Fruit fly (Drosophila melanogaster) whole organism, embryonic: ENCODE measurements around the gene qtc.
A peak's percentile ranks its signal among the peaks of the same experiment; 100 is the strongest.

Experiments
- CG10431 ChIP-seq: fragments of 200-800 bp; sonication (Bioruptor generic); optimal IDR thresholded peaks from 3 replicates; lab custom pipeline; 2018; ENCODE audit warnings: missing biosample characterization, mild to moderate bottlenecking, missing genetic modification characterization
- CG10543 ChIP-seq: fragments of 200-800 bp; sonication (Bioruptor generic); optimal IDR thresholded peaks from 3 replicates; lab custom pipeline; 2017; ENCODE audit warnings: missing biosample characterization, mild to moderate bottlenecking, missing genetic modification characterization, moderate library complexity
- CG14014 ChIP-seq: fragments of 200-800 bp; sonication (Bioruptor generic); IDR thresholded peaks from 2 replicates; pipeline ENCODE4 v1.3.6; 2022; ENCODE audit warnings: missing biosample characterization, missing genetic modification characterization
- CG14710 ChIP-seq: fragments of 200-800 bp; sonication (Bioruptor generic); optimal IDR thresholded peaks from 3 replicates; lab custom pipeline; 2019; ENCODE audit warnings: missing biosample characterization, mild to moderate bottlenecking, missing genetic modification characterization, moderate library complexity
- CG15011 ChIP-seq: fragments of 200-800 bp; sonication (Bioruptor generic); optimal IDR thresholded peaks from 3 replicates; lab custom pipeline; 2018; ENCODE audit warnings: missing biosample characterization, mild to moderate bottlenecking, missing genetic modification characterization
- CG17186 ChIP-seq: fragments of 200-800 bp; sonication (Bioruptor generic); optimal IDR thresholded peaks from 3 replicates; lab custom pipeline; 2017; ENCODE audit warnings: missing biosample characterization, missing genetic modification reagents, missing genetic modification characterization
- CG17328 ChIP-seq: fragments of 200-800 bp; sonication (Bioruptor generic); IDR thresholded peaks from 2 replicates; pipeline ENCODE4 v1.3.6; 2022; ENCODE audit warnings: missing biosample characterization, missing genetic modification characterization
- CG2199 ChIP-seq: fragments of 200-800 bp; sonication (Bioruptor generic); IDR thresholded peaks from 3 replicates; pipeline ENCODE4 v1.3.6; 2022; ENCODE audit warnings: missing biosample characterization, missing genetic modification characterization
- CG2678 ChIP-seq: fragments of 200-800 bp; sonication (Bioruptor generic); optimal IDR thresholded peaks from 3 replicates; lab custom pipeline; 2019; ENCODE audit warnings: missing biosample characterization, mild to moderate bottlenecking, missing genetic modification characterization, moderate library complexity
- CG2875 ChIP-seq: fragments of 200-800 bp; sonication (Bioruptor generic); optimal IDR thresholded peaks from 2 replicates; lab custom pipeline; 2017; ENCODE audit warnings: missing biosample characterization, mild to moderate bottlenecking, missing genetic modification characterization, missing genetic modification reagents
- CG34376 ChIP-seq: fragments of 200-800 bp; sonication (Bioruptor generic); optimal IDR thresholded peaks from 2 replicates; lab custom pipeline; 2018; ENCODE audit warnings: missing biosample characterization, mild to moderate bottlenecking, missing genetic modification characterization
- CG4424 ChIP-seq: fragments of 200-800 bp; sonication (Bioruptor generic); optimal IDR thresholded peaks from 3 replicates; lab custom pipeline; 2016; ENCODE audit warnings: missing biosample characterization, missing genetic modification characterization
- CG5245 ChIP-seq: fragments of 200-800 bp; sonication (Bioruptor generic); optimal IDR thresholded peaks from 3 replicates; lab custom pipeline; 2016; ENCODE audit warnings: missing biosample characterization, missing genetic modification characterization
- CG6765 ChIP-seq: fragments of 200-800 bp; sonication (Bioruptor generic); optimal IDR thresholded peaks from 3 replicates; lab custom pipeline; 2017; ENCODE audit warnings: missing biosample characterization, mild to moderate bottlenecking, missing genetic modification characterization
- CG9876 ChIP-seq: fragments of 200-800 bp; sonication (Bioruptor generic); optimal IDR thresholded peaks from 2 replicates; lab custom pipeline; 2016; ENCODE audit warnings: missing biosample characterization, missing genetic modification characterization
- Camta ChIP-seq: fragments of 200-800 bp; sonication (Bioruptor generic); optimal IDR thresholded peaks from 2 replicates; lab custom pipeline; 2016; ENCODE audit warnings: missing biosample characterization, missing genetic modification characterization
- CoRest ChIP-seq: fragments of 200-800 bp; sonication (Bioruptor generic); optimal IDR thresholded peaks from 3 replicates; lab custom pipeline; 2018; ENCODE audit warnings: missing biosample characterization, mild to moderate bottlenecking, missing genetic modification characterization, moderate library complexity
- D ChIP-seq, 2 experiments: fragments of 200-800 bp in 1 of 2; fragments of >200 bp in 1 of 2; sonication (Bioruptor generic) in 1 of 2; optimal IDR thresholded peaks; 2 replicates in 1 of 2; 3 replicates in 1 of 2; lab custom pipeline; 2017; ENCODE audit warnings: mild to moderate bottlenecking in 1 of 2, missing biosample characterization in 1 of 2, missing genetic modification characterization in 1 of 2, missing genetic modification reagents in 1 of 2
- Dbx ChIP-seq: fragments of 200-800 bp; sonication (Bioruptor generic); IDR thresholded peaks from 3 replicates; pipeline ENCODE4 v1.3.6; 2022; ENCODE audit warnings: missing biosample characterization, missing genetic modification characterization
- Dfd ChIP-seq, 2 experiments: fragments of >200 bp; optimal IDR thresholded peaks; 2 replicates each; lab custom pipeline; 2017; ENCODE audit warnings: missing biosample characterization in 2 of 2, missing genetic modification characterization in 2 of 2
- Eip74EF ChIP-seq, 2 experiments: fragments of 200-800 bp in 1 of 2; fragments of >200 bp in 1 of 2; sonication (Bioruptor generic) in 1 of 2; optimal IDR thresholded peaks; 2 replicates each; lab custom pipeline; 2017 to 2019; ENCODE audit warnings: missing biosample characterization in 2 of 2, missing genetic modification characterization in 2 of 2, mild to moderate bottlenecking in 1 of 2, moderate library complexity in 1 of 2
- Hand ChIP-seq: fragments of 200-800 bp; sonication (Bioruptor generic); optimal IDR thresholded peaks from 2 replicates; lab custom pipeline; 2017; ENCODE audit warnings: mild to moderate bottlenecking, missing biosample characterization, missing genetic modification reagents, missing genetic modification characterization
- HmgZ ChIP-seq: fragments of 200-800 bp; sonication (Bioruptor generic); optimal IDR thresholded peaks from 2 replicates; lab custom pipeline; 2018; ENCODE audit warnings: missing biosample characterization, mild to moderate bottlenecking, missing genetic modification characterization
- Max ChIP-seq: fragments of 200-800 bp; sonication (Bioruptor generic); optimal IDR thresholded peaks from 2 replicates; lab custom pipeline; 2016; ENCODE audit warnings: missing biosample characterization, mild to moderate bottlenecking, missing genetic modification characterization
- Mes4 ChIP-seq: fragments of 200-800 bp; sonication (Bioruptor generic); optimal IDR thresholded peaks from 2 replicates; lab custom pipeline; 2016; ENCODE audit warnings: missing biosample characterization, missing genetic modification characterization
- NK7.1 ChIP-seq: fragments of 200-800 bp; sonication (Bioruptor generic); optimal IDR thresholded peaks from 3 replicates; lab custom pipeline; 2016; ENCODE audit warnings: missing biosample characterization, missing genetic modification characterization
- Nf-YC ChIP-seq: fragments of 200-800 bp; optimal IDR thresholded peaks from 3 replicates; lab custom pipeline; 2019; ENCODE audit warnings: missing biosample characterization, mild to moderate bottlenecking, missing genetic modification characterization, moderate library complexity
- Oaz ChIP-seq: fragments of 200-800 bp; sonication (Bioruptor generic); IDR thresholded peaks from 2 replicates; pipeline ENCODE4 v1.3.6; 2022; ENCODE audit warnings: missing biosample characterization, missing genetic modification characterization
- PHDP ChIP-seq: fragments of 200-800 bp; sonication (Bioruptor generic); optimal IDR thresholded peaks from 3 replicates; lab custom pipeline; 2018; ENCODE audit warnings: missing biosample characterization, mild to moderate bottlenecking, missing genetic modification characterization, moderate library complexity
- Ptx1 ChIP-seq: fragments of 200-800 bp; sonication (Bioruptor generic); IDR thresholded peaks from 2 replicates; pipeline ENCODE4 v1.3.6; 2022; ENCODE audit warnings: missing biosample characterization, missing genetic modification characterization
- Sry-δ ChIP-seq: fragments of 200-800 bp; sonication (Bioruptor generic); optimal IDR thresholded peaks from 2 replicates; lab custom pipeline; 2016; ENCODE audit warnings: missing biosample characterization, missing genetic modification characterization
- Vsx1 ChIP-seq: fragments of 200-800 bp; sonication (Bioruptor generic); optimal IDR thresholded peaks from 2 replicates; lab custom pipeline; 2017; ENCODE audit warnings: missing biosample characterization, mild to moderate bottlenecking, missing genetic modification characterization, missing genetic modification reagents
- al ChIP-seq: fragments of 200-800 bp; sonication (Bioruptor generic); IDR thresholded peaks from 2 replicates; pipeline ENCODE4 v1.3.6; 2022; ENCODE audit warnings: missing biosample characterization, missing genetic modification characterization
- bigmax ChIP-seq: fragments of 200-800 bp; sonication (Bioruptor generic); optimal IDR thresholded peaks from 2 replicates; lab custom pipeline; 2018; ENCODE audit warnings: missing biosample characterization, mild to moderate bottlenecking, missing genetic modification characterization
- btn ChIP-seq: fragments of 200-800 bp; sonication (Bioruptor generic); optimal IDR thresholded peaks from 2 replicates; lab custom pipeline; 2016; ENCODE audit warnings: missing biosample characterization, missing genetic modification characterization
- chinmo ChIP-seq: fragments of 200-800 bp; sonication (Bioruptor generic); IDR thresholded peaks from 4 replicates; pipeline ENCODE4 v1.3.6; 2022; ENCODE audit warnings: missing biosample characterization, missing genetic modification characterization; ENCODE audit not compliant: partially characterized antibody
- da ChIP-seq: fragments of 200-800 bp; sonication (Bioruptor generic); optimal IDR thresholded peaks from 2 replicates; lab custom pipeline; 2016; ENCODE audit warnings: missing biosample characterization, missing genetic modification characterization
- eyg ChIP-seq: fragments of 200-800 bp; sonication (Bioruptor generic); optimal IDR thresholded peaks from 3 replicates; lab custom pipeline; 2016; ENCODE audit warnings: missing biosample characterization, missing genetic modification characterization
- fu2 ChIP-seq: fragments of 200-800 bp; sonication (Bioruptor generic); optimal IDR thresholded peaks from 2 replicates; lab custom pipeline; 2016; ENCODE audit warnings: missing biosample characterization, missing genetic modification characterization
- kay ChIP-seq: fragments of 200-800 bp; sonication (Bioruptor generic); optimal IDR thresholded peaks from 2 replicates; lab custom pipeline; 2016; ENCODE audit warnings: missing biosample characterization, missing genetic modification characterization
- lab ChIP-seq: fragments of 200-800 bp; sonication (Bioruptor generic); optimal IDR thresholded peaks from 3 replicates; lab custom pipeline; 2017; ENCODE audit warnings: missing biosample characterization, missing genetic modification characterization, mild to moderate bottlenecking, moderate library complexity, missing genetic modification reagents
- oc ChIP-seq: fragments of 200-800 bp; sonication (Bioruptor generic); optimal IDR thresholded peaks from 2 replicates; lab custom pipeline; 2018; ENCODE audit warnings: missing biosample characterization, mild to moderate bottlenecking, missing genetic modification characterization, moderate library complexity
- pb ChIP-seq: fragments of 200-800 bp; sonication (Bioruptor generic); optimal IDR thresholded peaks from 3 replicates; lab custom pipeline; 2016; ENCODE audit warnings: missing biosample characterization, missing genetic modification characterization
- psq ChIP-seq: fragments of 200-800 bp; sonication (Bioruptor generic); optimal IDR thresholded peaks from 2 replicates; lab custom pipeline; 2017; ENCODE audit warnings: missing biosample characterization, missing genetic modification characterization
- sens ChIP-seq: fragments of 200-800 bp; sonication (Bioruptor generic); peaks from one replicate; lab custom pipeline; 2016; ENCODE audit warnings: missing biosample characterization, missing genetic modification characterization
- slbo ChIP-seq: fragments of 200-800 bp; sonication (Bioruptor generic); IDR thresholded peaks from 2 replicates; pipeline ENCODE4 v1.3.6; 2022; ENCODE audit warnings: missing biosample characterization, missing genetic modification characterization
- so ChIP-seq: fragments of 200-800 bp; sonication (Bioruptor generic); IDR thresholded peaks from 3 replicates; pipeline ENCODE4 v1.3.6; 2022; ENCODE audit warnings: missing biosample characterization, missing genetic modification characterization
- sqz ChIP-seq: fragments of 200-800 bp; sonication (Bioruptor generic); optimal IDR thresholded peaks from 3 replicates; lab custom pipeline; 2018; ENCODE audit warnings: missing biosample characterization, mild to moderate bottlenecking, missing genetic modification characterization
- tio ChIP-seq: fragments of 200-800 bp; sonication (Bioruptor generic); optimal IDR thresholded peaks from 2 replicates; lab custom pipeline; 2017; ENCODE audit warnings: missing biosample characterization, missing genetic modification characterization, inconsistent platforms
- zfh1 ChIP-seq: fragments of 200-800 bp; sonication (Bioruptor generic); IDR thresholded peaks from 3 replicates; pipeline ENCODE4 v1.3.6; 2022; ENCODE audit warnings: missing biosample characterization, missing genetic modification characterization

The qtc gene

DNA sequence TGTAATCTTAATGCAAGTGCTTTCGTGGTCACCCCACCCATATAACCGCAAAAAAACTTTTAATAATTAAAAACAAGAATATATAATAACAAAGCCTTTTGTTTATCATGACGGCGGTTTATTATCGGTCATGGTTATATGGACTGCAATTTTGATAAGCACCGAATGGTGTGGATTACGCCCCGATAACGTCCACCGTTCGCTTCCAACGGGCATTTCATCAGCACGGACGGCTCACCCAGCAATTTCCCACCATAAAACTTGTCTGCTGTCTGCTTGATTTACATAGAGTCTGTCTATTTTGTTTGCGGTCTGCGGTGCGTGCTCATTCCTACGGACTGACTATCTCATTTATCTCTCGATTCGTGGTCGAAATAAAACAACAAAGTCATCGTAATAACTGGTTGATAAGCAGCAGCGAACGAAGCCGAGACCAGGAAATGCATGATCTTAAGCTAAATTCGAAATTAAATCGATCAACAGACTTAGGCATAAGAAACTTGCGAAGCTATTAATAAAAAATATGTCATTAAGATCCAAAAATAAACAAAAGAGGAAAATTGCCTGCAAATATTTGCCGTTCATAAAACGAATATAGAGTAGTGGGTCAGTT, 34.8 kb downstream of the qtc start (continued):
- TF ChIP-seq CG5245 (GFP tag; lab: Kevin White, UChicago), result no peak
- TF ChIP-seq kay (GFP tag; lab: Kevin White, UChicago), result no peak
- no peak for TF ChIP-seq pb (GFP tag; lab: Kevin White, UChicago)
- no peak for TF ChIP-seq tio
- TF ChIP-seq CG17186 (GFP tag; lab: Kevin White, UChicago), result no peak
- peak; percentile 51 for TF ChIP-seq CG2678
- no peak for TF ChIP-seq CG6765
- no peak for TF ChIP-seq Camta (GFP tag; lab: Kevin White, UChicago)
- no peak for TF ChIP-seq psq (GFP tag; lab: Kevin White, UChicago)
- peak; percentile 23 for TF ChIP-seq PHDP (tag; lab: Kevin White, UChicago)
- no peak for TF ChIP-seq NK7.1 (GFP tag; lab: Kevin White, UChicago)
- TF ChIP-seq D (optimal IDR thresholded peaks at IDR 0.05; lab: Kevin White, UChicago), result no peak
- no peak for TF ChIP-seq D (GFP tag; optimal IDR thresholded peaks at IDR 0.05; lab: Kevin White, UChicago)
- TF ChIP-seq al, result no peak
- TF ChIP-seq sens (GFP tag; lab: Kevin White, UChicago), result peak; percentile 75
- TF ChIP-seq Hand, result peak; percentile 5
- TF ChIP-seq CG9876 (GFP tag; lab: Kevin White, UChicago), result no peak
- no peak for TF ChIP-seq CG15011 (GFP tag; lab: Kevin White, UChicago)
- TF ChIP-seq so (GFP tag; lab: Robert Waterston, UW), result no peak
- TF ChIP-seq CG2875 (GFP tag; lab: Kevin White, UChicago), result no peak
- peak; percentile 84 for TF ChIP-seq CG34376 (GFP tag; lab: Kevin White, UChicago)
- peak; percentile 8 for TF ChIP-seq Nf-YC
- TF ChIP-seq chinmo, result peak; percentile 91; the same call in 3 of the 4 replicates
- no peak for TF ChIP-seq Dfd (GFP tag; optimal IDR thresholded peaks at IDR 0.05; lab: Kevin White, UChicago)
- TF ChIP-seq fu2 (GFP tag; lab: Kevin White, UChicago), result no peak
- TF ChIP-seq sqz, result no peak
- TF ChIP-seq Vsx1 (GFP tag; lab: Kevin White, UChicago), result no peak
- no peak for TF ChIP-seq CG10431
- TF ChIP-seq CG2199 (GFP tag; lab: Robert Waterston, UW), result 0 out of 3 replicates have a peak, but pooled peaks have one; percentile 14
- no peak for TF ChIP-seq da (GFP tag; lab: Kevin White, UChicago)
- TF ChIP-seq CG17328 (GFP tag; lab: Robert Waterston, UW), result no peak
- peak; percentile 14 for TF ChIP-seq lab (GFP tag; lab: Kevin White, UChicago)
- TF ChIP-seq zfh1 (GFP tag; lab: Robert Waterston, UW), result no peak
- no peak for TF ChIP-seq Sry-δ
- no peak for TF ChIP-seq Dbx (GFP tag; lab: Robert Waterston, UW)
- no peak for TF ChIP-seq slbo (GFP tag; lab: Robert Waterston, UW)
- no peak for TF ChIP-seq CoRest
- TF ChIP-seq eyg (GFP tag; lab: Kevin White, UChicago), result no peak
- TF ChIP-seq Oaz, result no peak
- TF ChIP-seq bigmax (GFP tag; lab: Kevin White, UChicago), result no peak
- TF ChIP-seq Eip74EF (GFP tag; optimal IDR thresholded peaks at IDR 0.05; lab: Kevin White, UChicago), result peak in 1 of 2 experiments; percentile 92
- TF ChIP-seq Ptx1 (GFP tag; lab: Robert Waterston, UW), result no peak
- TF ChIP-seq CG14710 (tag; lab: Kevin White, UChicago), result no peak
- no peak for TF ChIP-seq btn (GFP tag; lab: Kevin White, UChicago)
- TF ChIP-seq HmgZ (tag; lab: Kevin White, UChicago), result peak; percentile 2
- TF ChIP-seq CG4424, result no peak
- TF ChIP-seq Max, result no peak
- TF ChIP-seq oc, result peak; percentile 17
- TF ChIP-seq CG14014, result no peak
- no peak for TF ChIP-seq Mes4
- TF ChIP-seq CG10543 (GFP tag; lab: Kevin White, UChicago), result peak; percentile 74
